Worm (Caenorhabditis elegans) whole organism, young adult: ENCODE results near the gene pmt-1.

Experiments
- C17E4.6 ChIP-seq: fragments of 200-800 bp; sonication (Bioruptor generic); IDR thresholded peaks from 2 replicates; pipeline ENCODE4 v1.3.6; 2022; ENCODE audit warnings: missing genetic modification reagents, missing genetic modification characterization, missing compliant biosample characterization
- Y53G8AR.9 ChIP-seq: fragments of 200-800 bp; sonication (Bioruptor generic); conservative IDR thresholded peaks from 2 replicates; pipeline ENCODE4 v1.3.6; 2022; ENCODE audit warnings: missing genetic modification reagents, missing genetic modification characterization, missing compliant biosample characterization
- ceh-40 ChIP-seq: fragments of 200-800 bp; sonication (Bioruptor generic); IDR thresholded peaks from 2 replicates; pipeline ENCODE4 v1.3.6; 2022; ENCODE audit warnings: missing genetic modification characterization, missing compliant biosample characterization
- hrde-1 ChIP-seq: sonication (generic microtip); optimal IDR thresholded peaks from 2 replicates; lab custom pipeline; 2016; ENCODE audit warnings: missing genetic modification characterization, mild to moderate bottlenecking, missing compliant biosample characterization, moderate library complexity, missing genotype, missing genetic modification reagents, borderline replicate concordance
- lin-40 ChIP-seq: sonication (generic microtip); optimal IDR thresholded peaks from 2 replicates; lab custom pipeline; 2016; ENCODE audit warnings: missing genetic modification characterization, mild to moderate bottlenecking, missing compliant biosample characterization, missing genotype, missing genetic modification reagents

- TF ChIP-seq lin-40 (tag; lab: Kevin White, UChicago), result no peak
- no peak for TF ChIP-seq hrde-1 (tag; lab: Kevin White, UChicago)
- TF ChIP-seq Y53G8AR.9 (GFP tag; lab: Robert Waterston, UW), result no peak
- TF ChIP-seq ceh-40 (GFP tag; lab: Robert Waterston, UW), result no peak
- no peak for TF ChIP-seq C17E4.6 (GFP tag; lab: Robert Waterston, UW)
Observed at ce11 chrII:5229596-5229995, 52.7 kb downstream of the pmt-1 start, which contains the start of gene EGAP2.2.
